Fruit fly (Drosophila melanogaster) whole organism, adult: ENCODE data around the gene CG12099.

ENCODE experiments used
- Mnt ChIP-seq: fragments of 200-800 bp; sonication (Bioruptor generic); optimal IDR thresholded peaks from 2 replicates; lab custom pipeline; 2016; ENCODE audit warnings: missing biosample characterization, mild to moderate bottlenecking, missing genetic modification characterization
- ovo ChIP-seq: fragments of 200-800 bp; sonication (Bioruptor generic); optimal IDR thresholded peaks from 2 replicates; lab custom pipeline; 2016; ENCODE audit warnings: missing biosample characterization, missing genetic modification characterization
- toe ChIP-seq: fragments of 200-800 bp; sonication (Bioruptor generic); optimal IDR thresholded peaks from 2 replicates; lab custom pipeline; 2016; ENCODE audit warnings: missing biosample characterization, missing genetic modification characterization

- TF ChIP-seq toe (GFP tag; lab: Kevin White, UChicago): no peak
- no peak for TF ChIP-seq ovo (GFP tag; lab: Kevin White, UChicago)
- no peak for TF ChIP-seq Mnt (GFP tag; lab: Kevin White, UChicago)
These were observed 44.5 kb upstream of the CG12099 start, which contains the start of the genes CG18170 and CG33791 for dm6 chr3L:1602833-1603128.
